Fruit fly (Drosophila melanogaster) whole organism, embryonic: ENCODE results near the gene CG7903.
A peak's percentile ranks its signal among the peaks of the same experiment; 100 is the strongest.

ENCODE experiments used
- Bdp1 ChIP-seq: fragments of 200-800 bp; sonication (Bioruptor generic); optimal IDR thresholded peaks from 3 replicates; lab custom pipeline; 2016; ENCODE audit warnings: missing biosample characterization, missing genetic modification characterization
- Blimp-1 ChIP-seq: fragments of 200-800 bp; sonication (Bioruptor generic); optimal IDR thresholded peaks from 3 replicates; lab custom pipeline; 2018; ENCODE audit warnings: missing biosample characterization, missing genetic modification characterization, mild to moderate bottlenecking, moderate library complexity, missing genetic modification reagents
- CG11456 ChIP-seq: fragments of 200-800 bp; sonication (Bioruptor generic); IDR thresholded peaks from 3 replicates; pipeline ENCODE4 v1.3.6; 2022; ENCODE audit warnings: missing biosample characterization, missing genetic modification characterization
- CG14667 ChIP-seq: fragments of 200-800 bp; sonication (Bioruptor generic); IDR thresholded peaks from 2 replicates; pipeline ENCODE4 v1.3.6; 2022; ENCODE audit warnings: missing biosample characterization, missing genetic modification characterization
- CG1529 ChIP-seq: fragments of 200-800 bp; sonication (Bioruptor generic); optimal IDR thresholded peaks from 3 replicates; lab custom pipeline; 2018; ENCODE audit warnings: missing biosample characterization, missing genetic modification characterization
- CG15601 ChIP-seq: fragments of 200-800 bp; sonication (Bioruptor generic); optimal IDR thresholded peaks from 3 replicates; lab custom pipeline; 2019; ENCODE audit warnings: missing biosample characterization, mild to moderate bottlenecking, missing genetic modification characterization, moderate library complexity
- CG1647 ChIP-seq: fragments of 200-800 bp; sonication (Bioruptor generic); optimal IDR thresholded peaks from 3 replicates; lab custom pipeline; 2016; ENCODE audit warnings: missing biosample characterization, missing genetic modification characterization
- CG16779 ChIP-seq: fragments of 200-800 bp; sonication (Bioruptor generic); IDR thresholded peaks from 2 replicates; pipeline ENCODE4 v1.3.6; 2022; ENCODE audit warnings: missing biosample characterization, missing genetic modification characterization
- CG17328 ChIP-seq: fragments of 200-800 bp; sonication (Bioruptor generic); IDR thresholded peaks from 2 replicates; pipeline ENCODE4 v1.3.6; 2022; ENCODE audit warnings: missing biosample characterization, missing genetic modification characterization
- CG17612 ChIP-seq: fragments of 200-800 bp; sonication (Bioruptor generic); IDR thresholded peaks from 2 replicates; pipeline ENCODE4 v1.3.6; 2022; ENCODE audit warnings: missing biosample characterization, missing genetic modification characterization
- CG17912 ChIP-seq: fragments of 200-800 bp; sonication (Bioruptor generic); optimal IDR thresholded peaks from 2 replicates; lab custom pipeline; 2018; ENCODE audit warnings: missing biosample characterization, mild to moderate bottlenecking, missing genetic modification characterization
- CG18599 ChIP-seq: fragments of 200-800 bp; sonication (Bioruptor generic); optimal IDR thresholded peaks from 3 replicates; lab custom pipeline; 2017; ENCODE audit warnings: missing biosample characterization, missing genetic modification characterization, mild to moderate bottlenecking, moderate library complexity, missing genetic modification reagents
- CG2120 ChIP-seq: fragments of 200-800 bp; sonication (Bioruptor generic); optimal IDR thresholded peaks from 3 replicates; lab custom pipeline; 2016; ENCODE audit warnings: missing biosample characterization, missing genetic modification characterization
- CG31388 ChIP-seq: fragments of 200-800 bp; sonication (Bioruptor generic); optimal IDR thresholded peaks from 2 replicates; lab custom pipeline; 2016; ENCODE audit warnings: missing biosample characterization, missing genetic modification characterization
- CG32532 ChIP-seq: fragments of 200-800 bp; sonication (Bioruptor generic); IDR thresholded peaks from 2 replicates; pipeline ENCODE4 v1.3.6; 2022; ENCODE audit warnings: missing biosample characterization, missing genetic modification characterization
- CG33213 ChIP-seq: fragments of 200-800 bp; sonication (Bioruptor generic); optimal IDR thresholded peaks from 3 replicates; lab custom pipeline; 2016; ENCODE audit warnings: missing biosample characterization, missing genetic modification characterization
- CG7271 ChIP-seq: fragments of 200-800 bp; sonication (Bioruptor generic); optimal IDR thresholded peaks from 2 replicates; lab custom pipeline; 2018; ENCODE audit warnings: missing biosample characterization, mild to moderate bottlenecking, missing genetic modification characterization, moderate library complexity
- CG7556 ChIP-seq: fragments of 200-800 bp; sonication (Bioruptor generic); optimal IDR thresholded peaks from 2 replicates; lab custom pipeline; 2017; ENCODE audit warnings: missing biosample characterization, mild to moderate bottlenecking, missing genetic modification characterization
- CG7786 ChIP-seq: fragments of 200-800 bp; sonication (Bioruptor generic); optimal IDR thresholded peaks from 2 replicates; lab custom pipeline; 2016; ENCODE audit warnings: missing biosample characterization, missing genetic modification characterization
- CG8290 ChIP-seq, 3 experiments: fragments of 200-800 bp; sonication (Bioruptor generic); optimal IDR thresholded peaks; 2 replicates each; lab custom pipeline; 2016 to 2019; ENCODE audit warnings: missing biosample characterization in 3 of 3, missing genetic modification characterization in 3 of 3, mild to moderate bottlenecking in 2 of 3, moderate library complexity in 1 of 3
- CG9797 ChIP-seq: fragments of 200-800 bp; sonication (Bioruptor generic); optimal IDR thresholded peaks from 3 replicates; lab custom pipeline; 2018; ENCODE audit warnings: missing biosample characterization, mild to moderate bottlenecking, missing genetic modification characterization
- CG9817 ChIP-seq: fragments of 200-800 bp; sonication (Bioruptor generic); optimal IDR thresholded peaks from 2 replicates; lab custom pipeline; 2018; ENCODE audit warnings: missing biosample characterization, mild to moderate bottlenecking, missing genetic modification characterization, moderate library complexity
- CG9932 ChIP-seq: fragments of 200-800 bp; sonication (Bioruptor generic); IDR thresholded peaks from 2 replicates; pipeline ENCODE4 v1.3.6; 2022; ENCODE audit warnings: missing biosample characterization, missing genetic modification characterization
- Camta ChIP-seq: fragments of 200-800 bp; sonication (Bioruptor generic); optimal IDR thresholded peaks from 2 replicates; lab custom pipeline; 2016; ENCODE audit warnings: missing biosample characterization, missing genetic modification characterization
- Dref ChIP-seq: fragments of 200-800 bp; sonication (Bioruptor generic); IDR thresholded peaks from 2 replicates; pipeline ENCODE4 v1.3.6; 2022; ENCODE audit warnings: missing biosample characterization, missing genetic modification characterization
- Hand ChIP-seq: fragments of 200-800 bp; sonication (Bioruptor generic); optimal IDR thresholded peaks from 2 replicates; lab custom pipeline; 2017; ENCODE audit warnings: mild to moderate bottlenecking, missing biosample characterization, missing genetic modification reagents, missing genetic modification characterization
- Jarid2 ChIP-seq: fragments of 200-800 bp; sonication (Bioruptor generic); optimal IDR thresholded peaks from 3 replicates; lab custom pipeline; 2017; ENCODE audit warnings: mild to moderate bottlenecking, missing biosample characterization, missing genetic modification reagents, missing genetic modification characterization
- Oli ChIP-seq: fragments of 200-800 bp; sonication (Bioruptor generic); optimal IDR thresholded peaks from 2 replicates; lab custom pipeline; 2018; ENCODE audit warnings: missing biosample characterization, mild to moderate bottlenecking, missing genetic modification characterization, moderate library complexity
- Ravus ChIP-seq: fragments of 200-800 bp; sonication (Bioruptor generic); IDR thresholded peaks from 2 replicates; pipeline ENCODE4 v1.3.6; 2022; ENCODE audit warnings: missing biosample characterization, missing genetic modification characterization
- Rfx ChIP-seq: fragments of 200-800 bp; sonication (Bioruptor generic); IDR thresholded peaks from 2 replicates; pipeline ENCODE4 v1.3.6; 2022; ENCODE audit warnings: missing biosample characterization, missing genetic modification characterization
- Rx ChIP-seq: fragments of 200-800 bp; sonication (Bioruptor generic); IDR thresholded peaks from 2 replicates; pipeline ENCODE4 v1.3.6; 2022; ENCODE audit warnings: missing biosample characterization, missing genetic modification characterization
- az2 ChIP-seq: fragments of 200-800 bp; sonication (Bioruptor generic); optimal IDR thresholded peaks from 3 replicates; lab custom pipeline; 2016; ENCODE audit warnings: missing biosample characterization, missing genetic modification characterization
- ci ChIP-seq: fragments of 200-800 bp; sonication (Bioruptor generic); IDR thresholded peaks from 3 replicates; pipeline ENCODE4 v1.3.6; 2022; ENCODE audit warnings: missing biosample characterization, missing genetic modification characterization
- dysf ChIP-seq: fragments of 200-800 bp; sonication (Bioruptor generic); IDR thresholded peaks from 3 replicates; pipeline ENCODE4 v1.3.6; 2022; ENCODE audit warnings: missing biosample characterization, missing genetic modification characterization
- esg ChIP-seq: fragments of 200-800 bp; sonication (Bioruptor generic); conservative IDR thresholded peaks from 2 replicates; pipeline ENCODE4 v1.3.6; 2022; ENCODE audit warnings: missing biosample characterization, missing genetic modification characterization
- fd96Cb ChIP-seq: fragments of 200-800 bp; sonication (Bioruptor generic); optimal IDR thresholded peaks from 2 replicates; lab custom pipeline; 2018; ENCODE audit warnings: missing biosample characterization, mild to moderate bottlenecking, missing genetic modification characterization, moderate library complexity
- fu2 ChIP-seq: fragments of 200-800 bp; sonication (Bioruptor generic); optimal IDR thresholded peaks from 2 replicates; lab custom pipeline; 2016; ENCODE audit warnings: missing biosample characterization, missing genetic modification characterization
- gce ChIP-seq: fragments of 200-800 bp; sonication (Bioruptor generic); IDR thresholded peaks from 3 replicates; pipeline ENCODE4 v1.3.6; 2022; ENCODE audit warnings: missing biosample characterization, missing genetic modification characterization
- grn ChIP-seq: fragments of 200-800 bp; sonication (Bioruptor generic); optimal IDR thresholded peaks from 3 replicates; lab custom pipeline; 2017; ENCODE audit warnings: missing biosample characterization, missing genetic modification characterization
- maf-S ChIP-seq: fragments of 200-800 bp; sonication (Bioruptor generic); optimal IDR thresholded peaks from 2 replicates; lab custom pipeline; 2016; ENCODE audit warnings: missing biosample characterization, missing genetic modification characterization
- nerfin-1 ChIP-seq: fragments of 200-800 bp; sonication (Bioruptor generic); optimal IDR thresholded peaks from 3 replicates; lab custom pipeline; 2019; ENCODE audit warnings: missing biosample characterization, mild to moderate bottlenecking, missing genetic modification characterization, moderate library complexity
- pnt ChIP-seq: fragments of 200-800 bp; sonication (Bioruptor generic); optimal IDR thresholded peaks from 3 replicates; lab custom pipeline; 2016; ENCODE audit warnings: missing biosample characterization, missing genetic modification characterization
- prd ChIP-seq, 3 experiments: fragments of >200 bp in 2 of 3; fragments of 200-800 bp in 1 of 3; sonication (Bioruptor generic) in 1 of 3; optimal IDR thresholded peaks in 2 of 3; IDR thresholded peaks in 1 of 3; 2 replicates in 2 of 3; 3 replicates in 1 of 3; pipeline versions ENCODE4 v1.3.6 to Lab custom; 2017 to 2022; ENCODE audit warnings: missing biosample characterization in 1 of 3, missing genetic modification characterization in 1 of 3
- sd ChIP-seq: fragments of 200-800 bp; sonication (Bioruptor generic); optimal IDR thresholded peaks from 3 replicates; lab custom pipeline; 2018; ENCODE audit warnings: missing biosample characterization, mild to moderate bottlenecking, missing genetic modification characterization, moderate library complexity
- sima ChIP-seq: fragments of 200-800 bp; sonication (Bioruptor generic); optimal IDR thresholded peaks from 2 replicates; lab custom pipeline; 2016; ENCODE audit warnings: missing biosample characterization, missing genetic modification characterization
- sisA ChIP-seq: fragments of 200-800 bp; sonication (Bioruptor generic); IDR thresholded peaks from 2 replicates; pipeline ENCODE4 v1.3.6; 2022; ENCODE audit warnings: missing biosample characterization, missing genetic modification characterization
- slou ChIP-seq: fragments of 200-800 bp; sonication (Bioruptor generic); optimal IDR thresholded peaks from 3 replicates; lab custom pipeline; 2016; ENCODE audit warnings: missing biosample characterization, missing genetic modification characterization
- twi ChIP-seq: fragments of 200-800 bp; optimal IDR thresholded peaks from 2 replicates; lab custom pipeline; 2019; ENCODE audit warnings: missing biosample characterization, mild to moderate bottlenecking, missing genetic modification characterization, moderate library complexity
- wdn ChIP-seq: fragments of 200-800 bp; sonication (Bioruptor generic); IDR thresholded peaks from 2 replicates; pipeline ENCODE4 v1.3.6; 2022; ENCODE audit warnings: missing biosample characterization, missing genetic modification characterization
- zf30C ChIP-seq: fragments of 200-800 bp; sonication (Bioruptor generic); optimal IDR thresholded peaks from 3 replicates; lab custom pipeline; 2018; ENCODE audit warnings: missing biosample characterization, mild to moderate bottlenecking, missing genetic modification characterization

Gene CG7903

dm6 chr3R:29963102-29963501, 31.9 kb downstream of the CG7903 start:
- no peak for TF ChIP-seq gce (GFP tag; lab: Robert Waterston, UW)
- TF ChIP-seq ci (GFP tag; lab: Robert Waterston, UW), result no peak
- no peak for TF ChIP-seq Dref (GFP tag; lab: Robert Waterston, UW)
- peak; percentile 94 for TF ChIP-seq CG8290 (GFP tag; optimal IDR thresholded peaks at IDR 0.05; lab: Kevin White, UChicago)
- TF ChIP-seq CG8290 (tag; optimal IDR thresholded peaks at IDR 0.05; lab: Kevin White, UChicago), result peak; percentile 2 to 74
- TF ChIP-seq Blimp-1, result peak; percentile 73
- peak; percentile 93 for TF ChIP-seq CG17612
- TF ChIP-seq, all 482 proteins: peak for 3

DNA sequence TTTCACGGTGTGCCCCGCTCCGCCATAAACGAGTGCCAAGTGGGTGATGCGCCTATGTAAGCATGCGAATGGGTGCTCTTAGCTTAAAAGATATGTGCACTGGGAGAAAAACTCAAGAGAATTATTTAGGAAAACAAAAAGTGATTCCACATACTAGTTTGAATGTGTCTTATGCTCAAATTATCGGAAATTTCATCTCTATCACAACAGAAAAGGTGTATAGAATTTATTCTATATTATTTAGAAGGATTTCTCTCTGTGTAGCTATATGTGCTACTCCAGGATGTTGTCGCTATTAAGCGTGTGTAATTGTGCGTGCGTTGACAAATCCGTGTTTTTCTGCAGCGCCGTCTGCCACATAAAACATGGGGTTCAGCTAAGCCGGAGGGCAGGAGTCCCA, 35.7 kb downstream of the CG7903 start:
- TF ChIP-seq CG15601, result no peak
- peak; percentile 56 for TF ChIP-seq CG18599 (GFP tag; lab: Kevin White, UChicago)
- no peak for TF ChIP-seq Hand (GFP tag; lab: Kevin White, UChicago)
- TF ChIP-seq pnt, result no peak
- no peak for TF ChIP-seq Ravus
- TF ChIP-seq nerfin-1 (tag; lab: Kevin White, UChicago), result no peak
- TF ChIP-seq zf30C (GFP tag; lab: Kevin White, UChicago), result no peak
- no peak for TF ChIP-seq fu2
- TF ChIP-seq CG17328, result no peak
- TF ChIP-seq CG32532 (GFP tag; lab: Robert Waterston, UW), result 0 out of 2 replicates have a peak, but pooled peaks have one; percentile 16
- TF ChIP-seq CG16779 (GFP tag; lab: Robert Waterston, UW), result no peak
- TF ChIP-seq slou (GFP tag; lab: Kevin White, UChicago), result no peak
- TF ChIP-seq CG2120 (GFP tag; lab: Kevin White, UChicago), result peak; percentile 35
- no peak for TF ChIP-seq CG9797 (GFP tag; lab: Kevin White, UChicago)
- no peak for TF ChIP-seq sisA (GFP tag; lab: Robert Waterston, UW)
- TF ChIP-seq fd96Cb (tag; lab: Kevin White, UChicago), result no peak
- no peak for TF ChIP-seq CG7271 (tag; lab: Kevin White, UChicago)
- no peak for TF ChIP-seq CG17912 (GFP tag; lab: Kevin White, UChicago)
- TF ChIP-seq CG31388 (GFP tag; lab: Kevin White, UChicago), result no peak
- no peak for TF ChIP-seq sd
- peak; percentile 44; the same call in 1 of the 2 replicates for TF ChIP-seq Rfx (GFP tag; lab: Robert Waterston, UW)
- TF ChIP-seq prd (optimal IDR thresholded peaks at IDR 0.05; lab: Kevin White, UChicago), result no peak
- 0 out of 3 replicates have a peak, but pooled peaks have one; percentile 11 for TF ChIP-seq prd (GFP tag; IDR thresholded peaks at IDR 0.05; lab: Robert Waterston, UW)
- peak; percentile 52; the same call in 2 of the 3 replicates for TF ChIP-seq dysf (GFP tag; lab: Robert Waterston, UW)
- no peak for TF ChIP-seq sima (GFP tag; lab: Kevin White, UChicago)
- no peak for TF ChIP-seq CG7786 (GFP tag; lab: Kevin White, UChicago)
- TF ChIP-seq Jarid2 (GFP tag; lab: Kevin White, UChicago), result no peak
- no peak; the same call in 1 of the 2 replicates for TF ChIP-seq CG14667 (GFP tag; lab: Robert Waterston, UW)
- peak; percentile 38; the same call in 1 of the 2 replicates for TF ChIP-seq wdn (GFP tag; lab: Robert Waterston, UW)
- no peak for TF ChIP-seq az2
- TF ChIP-seq CG9817 (tag; lab: Kevin White, UChicago), result no peak
- TF ChIP-seq CG7556, result peak; percentile 4
- TF ChIP-seq CG11456, result peak; percentile 29; the same call in 1 of the 3 replicates
- no peak for TF ChIP-seq maf-S (GFP tag; lab: Kevin White, UChicago)
- no peak for TF ChIP-seq CG1529
- no peak for TF ChIP-seq CG1647 (GFP tag; lab: Kevin White, UChicago)
- no peak for TF ChIP-seq esg (GFP tag; lab: Robert Waterston, UW)
- TF ChIP-seq twi (tag; lab: Kevin White, UChicago), result no peak
- TF ChIP-seq grn (GFP tag; lab: Kevin White, UChicago), result no peak
- no peak for TF ChIP-seq Bdp1 (GFP tag; lab: Kevin White, UChicago)
- TF ChIP-seq Oli (tag; lab: Kevin White, UChicago), result no peak
- no peak for TF ChIP-seq Camta
- no peak for TF ChIP-seq CG33213
- TF ChIP-seq Rx (GFP tag; lab: Robert Waterston, UW), result no peak
- peak; percentile 44 for TF ChIP-seq CG9932 (GFP tag; lab: Robert Waterston, UW)
